Fruit fly (Drosophila melanogaster) whole organism, prepupa: ENCODE results near the gene upSET.
A peak's percentile ranks its signal among the peaks of the same experiment; 100 is the strongest.

Source experiments
- CG7368 ChIP-seq: fragments of 200-800 bp; sonication (Bioruptor generic); optimal IDR thresholded peaks from 3 replicates; lab custom pipeline; 2016; ENCODE audit warnings: missing biosample characterization, missing genetic modification characterization
- CG8319 ChIP-seq: fragments of 200-800 bp; sonication (Bioruptor generic); optimal IDR thresholded peaks from 3 replicates; lab custom pipeline; 2016; ENCODE audit warnings: missing biosample characterization, missing genetic modification characterization
- Eip78C ChIP-seq: fragments of 200-800 bp; sonication (Bioruptor generic); peaks from one replicate; lab custom pipeline; 2016; ENCODE audit warnings: missing biosample characterization, missing genetic modification characterization
- Ets21C ChIP-seq: fragments of 200-800 bp; sonication (Bioruptor generic); optimal IDR thresholded peaks from 3 replicates; lab custom pipeline; 2016; ENCODE audit warnings: missing biosample characterization, missing genetic modification characterization
- Ets96B ChIP-seq: fragments of 200-800 bp; optimal IDR thresholded peaks from 2 replicates; lab custom pipeline; 2019; ENCODE audit warnings: missing biosample characterization, mild to moderate bottlenecking, missing genetic modification characterization, moderate library complexity
- Hr38 ChIP-seq: sonication (Bioruptor generic); optimal IDR thresholded peaks from 2 replicates; lab custom pipeline; 2016; ENCODE audit warnings: missing biosample characterization, missing genetic modification characterization
- eg ChIP-seq: fragments of 200-800 bp; sonication (Bioruptor generic); IDR thresholded peaks from 3 replicates; pipeline ENCODE4 v1.3.6; 2022; ENCODE audit warnings: missing biosample characterization, missing genetic modification characterization
- pdm3 ChIP-seq: fragments of 200-800 bp; sonication (Bioruptor generic); optimal IDR thresholded peaks from 3 replicates; lab custom pipeline; 2016; ENCODE audit warnings: missing biosample characterization, missing genetic modification characterization
- spab ChIP-seq: fragments of 200-800 bp; sonication (Bioruptor generic); optimal IDR thresholded peaks from 2 replicates; lab custom pipeline; 2017; ENCODE audit warnings: missing biosample characterization, mild to moderate bottlenecking, missing genetic modification characterization, missing genetic modification reagents

dm6 chr3L:14006704-14007126, 4.8 kb downstream of the upSET start:
- TF ChIP-seq Hr38 (GFP tag; lab: Kevin White, UChicago): no peak
- no peak for TF ChIP-seq Ets96B
- no peak for TF ChIP-seq CG7368 (GFP tag; lab: Kevin White, UChicago)
- TF ChIP-seq spab (GFP tag; lab: Kevin White, UChicago): no peak
- no peak for TF ChIP-seq CG8319 (GFP tag; lab: Kevin White, UChicago)
- TF ChIP-seq Ets21C (GFP tag; lab: Kevin White, UChicago): no peak
- no peak for TF ChIP-seq pdm3 (GFP tag; lab: Kevin White, UChicago)
- peak; percentile 55; the same call in 2 of the 3 replicates for TF ChIP-seq eg (GFP tag; lab: Robert Waterston, UW)
- TF ChIP-seq Eip78C (GFP tag; lab: Kevin White, UChicago): no peak
